Worm (Caenorhabditis elegans) whole organism, L4/young adult: ENCODE results near the gene lgmn-1.

Experiments used
- W03F9.2 ChIP-seq: fragments of 150-350 bp; optimal IDR thresholded peaks from 2 replicates; lab custom pipeline; 2014; ENCODE audit warnings: missing biosample characterization, missing genetic modification characterization
- dao-5 ChIP-seq: sonication (generic microtip); optimal IDR thresholded peaks from 2 replicates; lab custom pipeline; 2016; ENCODE audit warnings: missing genotype, missing genetic modification characterization, moderate library complexity, missing compliant biosample characterization
- him-1 ChIP-seq: sonication (generic microtip); optimal IDR thresholded peaks from 2 replicates; lab custom pipeline; 2016; ENCODE audit warnings: missing genotype, missing genetic modification reagents, missing genetic modification characterization, missing compliant biosample characterization

DNA sequence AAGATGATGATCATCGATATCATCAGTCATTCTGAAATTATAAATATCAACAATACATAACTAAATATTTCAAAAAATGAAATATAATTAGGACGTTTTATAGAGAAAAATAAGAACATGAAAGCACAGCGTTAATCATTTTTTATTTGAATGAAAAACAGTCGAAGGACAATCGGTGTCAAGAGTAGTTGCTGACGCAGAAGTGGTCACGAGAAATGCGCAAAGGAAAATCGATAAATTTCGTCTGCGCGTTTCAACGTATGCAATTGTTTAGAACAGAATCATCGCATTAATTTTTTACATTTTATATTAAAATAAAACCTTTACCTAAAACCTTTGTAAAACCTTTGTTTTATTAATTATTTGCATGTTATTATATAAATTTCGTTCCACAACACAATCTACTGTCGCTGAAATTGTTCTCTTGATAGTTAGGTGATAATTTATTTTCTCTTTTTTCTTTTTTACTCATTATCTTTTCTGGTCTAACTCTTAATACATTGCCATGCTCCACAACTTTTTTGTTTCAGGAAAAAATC lies 15.1 kb upstream of the lgmn-1 start, which contains the start of the genes W04D2.4 and rbm-25:
- TF ChIP-seq him-1, result no peak
- peak; percentile 80 for TF ChIP-seq W03F9.2 (tag; lab: Kevin White, UChicago)
- no peak for TF ChIP-seq dao-5 (tag; lab: Kevin White, UChicago)
